Fruit fly (Drosophila melanogaster): Measurements from ENCODE around the gene RpLP0.

The RpLP0 gene

DNA sequence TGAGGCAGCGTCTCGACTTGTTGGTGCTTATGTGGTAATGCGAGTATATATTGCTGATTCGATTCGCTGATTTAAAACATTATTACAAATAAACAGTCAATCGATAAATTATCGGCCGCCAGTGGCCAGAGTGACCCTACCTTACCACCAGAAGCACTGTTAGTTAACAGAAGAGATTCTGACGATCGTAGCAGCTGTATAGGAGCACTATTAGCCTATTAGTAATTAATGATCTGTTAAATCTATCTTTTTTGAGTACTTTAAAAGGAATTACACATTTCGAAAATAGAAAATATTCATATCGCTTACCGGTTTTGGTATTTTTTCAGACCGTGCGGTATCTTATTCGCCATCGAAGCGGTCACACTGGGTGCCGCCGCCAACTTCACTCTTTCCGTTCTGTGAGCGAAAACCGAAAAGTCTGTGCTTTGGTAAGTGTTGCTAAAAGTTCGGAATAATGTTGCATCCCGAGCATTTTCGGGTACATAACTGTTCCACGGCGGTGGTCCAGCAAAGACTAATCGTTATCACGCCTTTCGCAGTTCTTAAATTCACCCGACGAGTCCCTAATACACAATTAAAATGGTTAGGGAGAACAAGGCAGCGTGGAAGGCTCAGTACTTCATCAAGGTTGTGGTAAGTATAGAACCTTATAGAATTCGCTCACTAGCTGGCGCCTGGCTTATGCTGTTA is at the start of gene RpLP0, which contains the start of gene CG7130:
TSS of gene RpLP0 (plus strand) at position 162 of the 693 bp plus-strand sequence.
TSS of gene CG7130 (minus strand) at position 51 of the 693 bp plus-strand sequence.
- TF ChIP-seq Myc (optimal IDR thresholded peaks at IDR 0.05) (no peak), insv (optimal IDR thresholded peaks at IDR 0.05) (no peak), Sin3A (optimal IDR thresholded peaks at IDR 0.05) (no peak), ttk (optimal IDR thresholded peaks at IDR 0.05) (no peak), psq (optimal IDR thresholded peaks at IDR 0.05) (no peak), h (optimal IDR thresholded peaks at IDR 0.05) (no peak)

DNA sequence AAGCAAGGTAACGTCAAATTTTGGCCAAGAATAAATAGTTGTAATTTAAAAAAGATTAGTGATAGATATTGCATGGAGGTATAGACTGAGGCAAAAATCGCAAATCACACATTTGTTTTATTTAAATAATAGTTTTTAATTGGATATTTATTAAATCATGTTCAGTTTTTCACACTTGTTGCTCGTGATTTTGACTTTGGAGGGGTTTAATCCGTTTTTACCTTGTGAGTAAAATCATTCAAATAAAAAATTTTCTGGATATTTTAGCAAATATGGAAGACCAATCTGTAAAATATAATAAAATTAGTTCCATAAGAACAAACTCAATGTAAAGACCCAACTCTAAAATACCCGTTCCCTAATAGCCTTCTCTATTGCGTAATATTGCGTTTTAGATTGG is 47.4 kb upstream of the RpLP0 start, which contains the start of gene CG7140:
TSS of gene CG7140 (minus strand) at position 101 of the 400 bp plus-strand sequence.
- TF ChIP-seq Myc (optimal IDR thresholded peaks at IDR 0.05) (no peak), psq (optimal IDR thresholded peaks at IDR 0.05) (no peak), h (optimal IDR thresholded peaks at IDR 0.05) (no peak), insv (optimal IDR thresholded peaks at IDR 0.05) (no peak), ttk (optimal IDR thresholded peaks at IDR 0.05) (no peak)

DNA sequence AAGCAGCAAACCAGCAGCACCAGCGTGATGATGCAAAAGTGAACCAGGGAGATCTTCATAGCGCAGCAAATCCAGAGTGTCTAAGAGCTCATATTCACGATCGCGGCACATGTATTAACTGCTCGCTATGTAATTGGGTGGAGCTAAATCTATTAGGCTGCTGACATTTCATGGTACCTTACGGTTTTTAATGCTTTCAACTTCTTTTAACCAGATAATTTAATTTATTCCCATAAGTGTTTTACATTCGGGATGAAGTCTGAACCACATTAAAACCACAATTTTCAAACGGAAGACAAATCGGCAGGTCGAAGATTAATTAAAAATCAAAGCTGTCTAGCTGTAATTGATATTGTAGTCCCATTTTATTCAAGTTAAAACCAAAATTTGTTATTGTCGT is 46.0 kb upstream of the RpLP0 start, which contains the start of gene CG43392:
TSS of gene CG43392 (minus strand) at position 101 of the 400 bp plus-strand sequence.
- TF ChIP-seq insv (optimal IDR thresholded peaks at IDR 0.05) (no peak), Sin3A (optimal IDR thresholded peaks at IDR 0.05) (no peak), psq (optimal IDR thresholded peaks at IDR 0.05) (no peak), h (optimal IDR thresholded peaks at IDR 0.05) (no peak), Myc (optimal IDR thresholded peaks at IDR 0.05) (no peak), ttk (optimal IDR thresholded peaks at IDR 0.05) (no peak)

DNA sequence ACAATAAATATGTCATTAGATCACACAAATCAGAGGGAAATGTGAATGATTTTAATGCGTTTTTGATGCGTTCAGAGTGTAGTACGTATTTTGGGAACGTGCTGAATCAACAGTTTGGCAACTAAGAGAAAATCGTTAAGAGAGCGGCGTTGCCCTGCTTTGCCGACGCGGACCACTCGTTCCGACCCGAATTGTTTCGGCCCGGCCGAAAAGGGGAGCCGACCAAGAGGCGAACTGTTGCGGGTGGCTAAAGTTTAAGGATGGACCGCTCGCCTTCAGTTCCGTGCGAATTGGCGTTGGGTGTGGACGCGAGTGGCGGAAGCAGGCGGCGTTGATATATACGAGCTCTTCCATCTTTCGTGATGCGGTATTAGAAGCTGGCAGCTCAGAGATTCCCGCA is 41.0 kb upstream of the RpLP0 start, which contains the start of gene Oct-TyrR:
TSS of gene Oct-TyrR (plus strand) at position 287 of the 400 bp plus-strand sequence.
- TF ChIP-seq insv (optimal IDR thresholded peaks at IDR 0.05) (no peak), h (optimal IDR thresholded peaks at IDR 0.05) (no peak), Sin3A (optimal IDR thresholded peaks at IDR 0.05) (no peak), ttk (optimal IDR thresholded peaks at IDR 0.05) (no peak), psq (optimal IDR thresholded peaks at IDR 0.05) (no peak), Myc (optimal IDR thresholded peaks at IDR 0.05) (no peak)

DNA sequence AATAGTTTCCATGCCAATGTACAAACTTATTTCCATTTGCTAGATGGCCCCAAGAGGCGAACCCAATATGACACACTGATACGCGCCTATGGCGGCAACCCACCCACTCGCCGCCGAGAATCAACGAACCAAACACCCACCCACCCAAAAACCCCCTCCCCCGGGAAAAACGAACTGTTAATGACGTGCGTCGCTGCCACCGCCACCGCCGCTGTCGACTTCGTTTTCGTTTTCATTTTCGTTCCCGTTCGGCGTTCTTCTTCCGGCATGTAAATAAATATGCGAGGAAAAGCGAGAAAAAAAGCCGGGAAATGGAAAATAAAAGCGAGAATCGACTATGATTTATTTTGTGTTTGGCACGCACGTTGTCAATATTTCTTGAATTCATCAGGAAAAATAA is 24.5 kb upstream of the RpLP0 start:
- no peak for TF ChIP-seq Myc (optimal IDR thresholded peaks at IDR 0.05)
- TF ChIP-seq ttk (optimal IDR thresholded peaks at IDR 0.05), result no peak
- no peak for TF ChIP-seq h (optimal IDR thresholded peaks at IDR 0.05)
- no peak for TF ChIP-seq psq (optimal IDR thresholded peaks at IDR 0.05)
- no peak for TF ChIP-seq Sin3A (optimal IDR thresholded peaks at IDR 0.05)
- TF ChIP-seq insv (optimal IDR thresholded peaks at IDR 0.05), result no peak

DNA sequence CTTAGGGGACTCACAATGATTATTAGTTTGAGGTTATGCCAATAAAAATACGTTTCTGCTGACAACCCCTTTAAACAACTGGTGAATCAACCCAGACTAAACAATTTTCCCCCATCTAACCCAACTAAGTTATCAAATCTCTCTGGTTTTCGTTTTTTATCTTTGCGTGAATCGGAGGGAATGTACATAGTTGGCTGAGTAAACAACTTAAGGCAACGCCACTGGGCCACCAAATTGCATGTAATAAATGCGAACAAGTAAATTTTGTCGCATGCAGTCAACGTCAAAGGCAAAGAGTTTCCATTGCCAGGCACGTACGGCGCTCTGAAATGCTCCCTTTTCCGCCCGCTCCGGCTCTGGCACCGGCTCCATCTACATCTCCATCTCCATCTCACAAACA is 22.3 kb upstream of the RpLP0 start:
- TF ChIP-seq ttk (optimal IDR thresholded peaks at IDR 0.05) (no peak), h (optimal IDR thresholded peaks at IDR 0.05) (no peak), insv (optimal IDR thresholded peaks at IDR 0.05) (no peak), psq (optimal IDR thresholded peaks at IDR 0.05) (no peak), Sin3A (optimal IDR thresholded peaks at IDR 0.05) (no peak), Myc (optimal IDR thresholded peaks at IDR 0.05) (no peak)

DNA sequence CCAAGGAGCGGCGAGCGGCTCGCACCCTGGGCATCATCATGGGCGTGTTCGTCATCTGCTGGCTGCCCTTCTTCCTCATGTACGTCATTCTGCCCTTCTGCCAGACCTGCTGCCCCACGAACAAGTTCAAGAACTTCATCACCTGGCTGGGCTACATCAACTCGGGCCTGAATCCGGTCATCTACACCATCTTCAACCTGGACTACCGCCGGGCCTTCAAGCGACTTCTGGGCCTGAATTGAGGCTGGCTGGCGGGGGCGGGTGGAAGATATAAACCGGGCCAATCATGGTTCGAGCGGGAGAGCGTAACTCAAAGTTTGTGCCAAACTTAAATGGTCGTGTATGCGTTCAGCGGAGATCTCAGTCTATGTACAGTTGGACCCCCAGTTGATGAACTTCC is 11.8 kb upstream of the RpLP0 start:
- no peak for TF ChIP-seq Myc (optimal IDR thresholded peaks at IDR 0.05)
- no peak for TF ChIP-seq Sin3A (optimal IDR thresholded peaks at IDR 0.05)
- no peak for TF ChIP-seq psq (optimal IDR thresholded peaks at IDR 0.05)
- no peak for TF ChIP-seq insv (optimal IDR thresholded peaks at IDR 0.05)
- no peak for TF ChIP-seq ttk (optimal IDR thresholded peaks at IDR 0.05)
- TF ChIP-seq h (optimal IDR thresholded peaks at IDR 0.05), result no peak

DNA sequence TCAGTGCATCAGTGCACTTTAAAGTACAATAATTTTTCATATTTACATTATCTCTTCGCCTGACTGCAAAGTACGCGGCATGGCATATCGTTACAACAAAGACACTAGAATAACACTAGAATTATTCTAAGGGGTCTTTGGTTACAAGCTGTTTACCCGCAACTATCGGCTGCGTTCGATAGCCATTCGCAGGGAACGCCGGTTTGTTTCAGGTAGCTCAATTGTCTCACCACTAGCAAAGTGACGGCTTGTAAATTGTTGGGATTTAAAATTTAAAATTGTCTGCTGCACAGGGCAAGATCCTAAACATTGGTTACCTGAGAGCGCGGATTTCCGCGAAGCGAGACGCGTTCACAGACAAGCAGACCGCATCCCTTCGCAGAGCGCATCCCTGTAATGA is 10.0 kb upstream of the RpLP0 start, which contains the start of gene CG14561:
TSS of gene CG14561 (plus strand) at position 214 of the 400 bp plus-strand sequence.
- TF ChIP-seq Sin3A (optimal IDR thresholded peaks at IDR 0.05), result no peak
- TF ChIP-seq Myc (optimal IDR thresholded peaks at IDR 0.05), result no peak
- TF ChIP-seq insv (optimal IDR thresholded peaks at IDR 0.05), result no peak
- no peak for TF ChIP-seq ttk (optimal IDR thresholded peaks at IDR 0.05)
- TF ChIP-seq h (optimal IDR thresholded peaks at IDR 0.05), result no peak
- TF ChIP-seq psq (optimal IDR thresholded peaks at IDR 0.05), result no peak

DNA sequence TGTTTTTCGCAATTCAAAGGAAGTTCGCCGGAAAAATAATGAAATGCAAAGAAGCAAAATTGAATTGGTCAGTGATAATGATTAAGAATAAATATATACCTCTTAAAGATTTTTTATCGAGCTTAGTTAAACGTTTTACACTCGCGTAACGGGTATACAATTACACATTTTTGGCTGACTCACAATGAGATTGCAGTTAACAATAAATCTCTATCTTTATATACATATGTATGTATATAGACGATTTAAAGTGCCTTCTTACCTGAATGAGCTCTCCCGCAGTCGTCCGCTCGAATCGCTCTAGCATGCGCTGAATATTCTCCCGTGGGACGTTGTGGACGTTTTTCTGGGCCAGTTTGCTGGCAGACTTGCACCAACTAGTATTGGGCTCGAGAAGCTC is 5.2 kb upstream of the RpLP0 start:
- TF ChIP-seq psq (optimal IDR thresholded peaks at IDR 0.05) (no peak), h (optimal IDR thresholded peaks at IDR 0.05) (no peak), Sin3A (optimal IDR thresholded peaks at IDR 0.05) (no peak), Myc (optimal IDR thresholded peaks at IDR 0.05) (no peak), insv (optimal IDR thresholded peaks at IDR 0.05) (no peak), ttk (optimal IDR thresholded peaks at IDR 0.05) (no peak)

DNA sequence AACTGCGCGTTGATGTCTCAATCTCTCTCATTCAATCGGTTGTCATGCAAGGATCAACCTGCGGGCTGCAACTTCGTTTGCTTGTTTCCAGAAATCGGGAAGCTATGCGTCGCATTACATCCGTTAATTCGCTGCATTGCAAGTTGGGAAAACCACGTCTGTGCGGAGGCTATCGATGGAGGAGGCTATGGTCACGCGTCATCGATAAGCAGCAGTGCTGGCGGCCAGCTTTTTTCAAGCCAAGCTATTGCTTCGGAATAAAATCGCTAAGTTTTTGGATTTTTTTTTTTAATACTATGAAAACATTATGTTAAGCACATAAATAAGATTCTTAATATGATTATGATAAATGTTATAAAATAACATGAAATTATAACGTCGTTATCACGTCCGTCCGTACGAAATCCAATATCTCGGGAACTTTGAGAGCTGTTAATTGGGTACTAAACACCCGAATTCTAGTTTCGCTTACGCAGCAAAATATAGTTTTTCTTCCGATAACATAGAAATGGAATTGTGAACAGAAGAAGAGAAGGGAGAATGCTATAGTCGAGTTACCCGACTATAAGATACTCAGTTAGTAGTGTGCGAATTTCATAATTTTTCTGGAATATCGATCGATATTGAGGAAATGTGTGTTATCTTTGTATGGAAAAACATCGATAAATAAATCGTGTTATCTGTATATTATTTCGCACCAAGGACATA is 3.8 kb upstream of the RpLP0 start, which contains the start of gene CG7139:
TSS of gene CG7139 (minus strand) at position 162 of the 708 bp plus-strand sequence.
- TF ChIP-seq h (optimal IDR thresholded peaks at IDR 0.05) (no peak), Sin3A (optimal IDR thresholded peaks at IDR 0.05) (no peak)

DNA sequence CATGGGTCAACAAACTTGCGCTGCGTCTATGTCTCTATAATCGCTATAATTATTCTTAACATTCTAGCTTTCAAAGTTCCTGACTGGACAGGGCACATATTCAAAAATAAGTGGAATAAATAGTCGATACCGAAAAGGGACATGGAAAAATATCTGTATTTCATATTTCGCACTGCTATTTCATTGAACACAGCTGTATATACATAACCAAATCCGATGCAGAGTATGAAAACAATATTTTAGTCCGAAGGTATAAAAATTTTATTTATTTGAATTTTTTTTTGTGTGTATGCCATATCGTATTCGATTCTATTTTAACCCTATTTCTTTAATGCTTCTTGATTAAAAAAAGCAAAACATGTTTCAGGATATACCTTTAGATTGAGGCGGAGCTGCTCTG is 2.8 kb upstream of the RpLP0 start:
- TF ChIP-seq Sin3A (optimal IDR thresholded peaks at IDR 0.05) (no peak), Myc (optimal IDR thresholded peaks at IDR 0.05) (no peak), psq (optimal IDR thresholded peaks at IDR 0.05) (no peak), ttk (optimal IDR thresholded peaks at IDR 0.05) (no peak), insv (optimal IDR thresholded peaks at IDR 0.05) (no peak), h (optimal IDR thresholded peaks at IDR 0.05) (no peak)

DNA sequence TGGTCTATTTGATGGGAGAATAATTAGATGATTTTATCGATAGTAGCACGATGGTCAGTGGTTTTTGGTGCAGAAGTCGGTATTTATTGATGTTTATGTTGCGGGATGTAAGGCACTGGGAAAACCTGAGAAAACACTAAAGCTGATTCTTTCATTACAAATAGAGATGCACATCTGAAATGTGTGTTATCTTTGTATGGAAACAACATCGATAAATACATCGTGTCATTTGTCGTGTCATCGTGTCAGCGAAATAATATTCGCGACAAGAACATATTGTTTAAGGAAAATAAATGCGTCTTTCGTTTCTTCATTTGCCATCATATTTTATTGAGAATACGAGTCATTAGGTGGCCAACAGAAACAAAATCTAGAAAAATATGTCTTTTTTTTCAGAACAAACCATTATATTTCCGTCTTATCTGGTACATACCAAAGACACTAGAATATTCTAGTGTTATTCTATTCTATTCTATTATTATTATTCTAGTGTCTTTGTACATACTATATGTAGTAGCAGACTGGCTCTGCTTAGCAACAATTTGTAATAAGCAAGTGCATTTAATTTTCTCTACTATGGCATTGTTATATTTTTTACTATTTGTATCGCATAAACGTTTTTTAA is 1.2 kb upstream of the RpLP0 start, which contains the start of gene CG7133:
TSS of gene CG7133 (minus strand) at position 177 of the 625 bp plus-strand sequence.
- TF ChIP-seq Myc (optimal IDR thresholded peaks at IDR 0.05), result no peak
- TF ChIP-seq Sin3A (optimal IDR thresholded peaks at IDR 0.05), result no peak
- no peak for TF ChIP-seq psq (optimal IDR thresholded peaks at IDR 0.05)
- no peak for TF ChIP-seq h (optimal IDR thresholded peaks at IDR 0.05)
- TF ChIP-seq insv (optimal IDR thresholded peaks at IDR 0.05), result no peak
- no peak for TF ChIP-seq ttk (optimal IDR thresholded peaks at IDR 0.05)
